Worm (Caenorhabditis elegans) whole organism, young adult: Measurements from ENCODE around the gene R09E10.6.

Experiments
- C06A6.2 ChIP-seq: fragments of 200-800 bp; sonication (Bioruptor generic); conservative IDR thresholded peaks from 2 replicates; pipeline ENCODE4 v1.3.6; 2022; ENCODE audit warnings: missing genetic modification characterization, missing compliant biosample characterization
- D2030.7 ChIP-seq: fragments of 200-800 bp; sonication (Bioruptor generic); IDR thresholded peaks from 2 replicates; pipeline ENCODE4 v1.3.6; 2022; ENCODE audit warnings: missing genetic modification reagents, missing genetic modification characterization, missing compliant biosample characterization
- K11D2.4 ChIP-seq: fragments of 200-800 bp; sonication (Bioruptor generic); IDR thresholded peaks from 2 replicates; pipeline ENCODE4 v1.3.6; 2022; ENCODE audit warnings: missing genetic modification reagents, missing genetic modification characterization, missing compliant biosample characterization
- Y67H2A.10 ChIP-seq: fragments of 200-800 bp; sonication (Bioruptor generic); conservative IDR thresholded peaks from 2 replicates; pipeline ENCODE4 v1.3.6; 2022; ENCODE audit warnings: missing genetic modification reagents, missing genetic modification characterization, missing compliant biosample characterization
- atf-7 ChIP-seq: sonication (generic microtip); optimal IDR thresholded peaks from 2 replicates; lab custom pipeline; 2017; ENCODE audit warnings: mild to moderate bottlenecking, missing genetic modification characterization, missing compliant biosample characterization
- attf-5 ChIP-seq: fragments of 200-800 bp; sonication (Bioruptor generic); optimal IDR thresholded peaks from 2 replicates; lab custom pipeline; 2018; ENCODE audit warnings: mild to moderate bottlenecking, missing genetic modification characterization, missing compliant biosample characterization
- bed-2 ChIP-seq: fragments of 200-800 bp; sonication (Bioruptor generic); IDR thresholded peaks from 2 replicates; pipeline ENCODE4 v1.3.6; 2022; ENCODE audit warnings: missing genetic modification reagents, missing genetic modification characterization, missing compliant biosample characterization
- cebp-1 ChIP-seq, 2 experiments: fragments of 200-800 bp in 1 of 2; sonication (Bioruptor generic) in 1 of 2; sonication (generic microtip) in 1 of 2; IDR thresholded peaks in 1 of 2; optimal IDR thresholded peaks in 1 of 2; 2 replicates each; pipeline versions ENCODE4 v1.3.6 to Lab custom; 2017 to 2022; ENCODE audit warnings: missing compliant biosample characterization in 2 of 2, missing genetic modification characterization in 2 of 2, mild to moderate bottlenecking in 1 of 2, missing genetic modification reagents in 1 of 2, moderate library complexity in 1 of 2
- ceh-58 ChIP-seq: fragments of 200-800 bp; sonication (Bioruptor generic); IDR thresholded peaks from 2 replicates; pipeline ENCODE4 v1.3.6; 2022; ENCODE audit warnings: missing genetic modification characterization, missing compliant biosample characterization
- chd-7 ChIP-seq: sonication (generic microtip); optimal IDR thresholded peaks from 2 replicates; lab custom pipeline; 2016; ENCODE audit warnings: mild to moderate bottlenecking, missing genetic modification characterization, moderate library complexity, missing compliant biosample characterization
- ekl-4 ChIP-seq: fragments of 200-800 bp; sonication (Bioruptor generic); IDR thresholded peaks from 2 replicates; pipeline ENCODE4 v1.3.6; 2022; ENCODE audit warnings: missing genetic modification reagents, missing genetic modification characterization, missing compliant biosample characterization
- ets-4 ChIP-seq: fragments of 200-800 bp; sonication (Bioruptor generic); optimal IDR thresholded peaks from 2 replicates; lab custom pipeline; 2018; ENCODE audit warnings: mild to moderate bottlenecking, missing genetic modification characterization, missing compliant biosample characterization
- him-1 ChIP-seq: sonication (generic microtip); optimal IDR thresholded peaks from 2 replicates; lab custom pipeline; 2016; ENCODE audit warnings: missing genotype, missing genetic modification reagents, missing genetic modification characterization, missing compliant biosample characterization
- hmg-1.2 ChIP-seq: fragments of 200-800 bp; sonication (Bioruptor generic); IDR thresholded peaks from 2 replicates; pipeline ENCODE4 v1.3.6; 2022; ENCODE audit warnings: missing genetic modification reagents, missing genetic modification characterization, missing compliant biosample characterization
- hsf-1 ChIP-seq: fragments of 200-800 bp; sonication (Bioruptor generic); IDR thresholded peaks from 2 replicates; pipeline ENCODE4 v1.3.6; 2022; ENCODE audit warnings: missing genetic modification reagents, missing genetic modification characterization, missing compliant biosample characterization
- lag-1 ChIP-seq: fragments of 200-800 bp; sonication (Bioruptor generic); IDR thresholded peaks from 2 replicates; pipeline ENCODE4 v1.3.6; 2022; ENCODE audit warnings: missing genetic modification reagents, missing genetic modification characterization, missing compliant biosample characterization
- let-526 ChIP-seq: fragments of 200-800 bp; sonication (Bioruptor generic); IDR thresholded peaks from 2 replicates; pipeline ENCODE4 v1.3.6; 2022; ENCODE audit warnings: missing genetic modification reagents, missing genetic modification characterization, missing compliant biosample characterization
- let-607 ChIP-seq, 2 experiments: fragments of 200-800 bp in 1 of 2; sonication (Bioruptor generic) in 1 of 2; sonication (generic microtip) in 1 of 2; optimal IDR thresholded peaks; 2 replicates each; lab custom pipeline; 2016 to 2018; ENCODE audit warnings: mild to moderate bottlenecking in 2 of 2, missing compliant biosample characterization in 2 of 2, missing genetic modification characterization in 2 of 2, moderate library complexity in 2 of 2, missing genotype in 1 of 2
- lin-26 ChIP-seq: fragments of 200-800 bp; sonication (Bioruptor generic); IDR thresholded peaks from 2 replicates; pipeline ENCODE4 v1.3.6; 2022; ENCODE audit warnings: missing genetic modification reagents, missing genetic modification characterization, missing compliant biosample characterization
- lin-40 ChIP-seq: sonication (generic microtip); optimal IDR thresholded peaks from 2 replicates; lab custom pipeline; 2016; ENCODE audit warnings: missing genetic modification characterization, mild to moderate bottlenecking, missing compliant biosample characterization, missing genotype, missing genetic modification reagents
- madf-10 ChIP-seq: sonication (generic microtip); optimal IDR thresholded peaks from 2 replicates; lab custom pipeline; 2016; ENCODE audit warnings: mild to moderate bottlenecking, missing genetic modification characterization, missing compliant biosample characterization
- madf-3 ChIP-seq: fragments of 200-800 bp; sonication (Bioruptor generic); IDR thresholded peaks from 2 replicates; pipeline ENCODE4 v1.3.6; 2022; ENCODE audit warnings: missing genetic modification reagents, missing genetic modification characterization, missing compliant biosample characterization
- madf-8 ChIP-seq: fragments of 200-800 bp; sonication (Bioruptor generic); conservative IDR thresholded peaks from 2 replicates; pipeline ENCODE4 v1.3.6; 2022; ENCODE audit warnings: missing genetic modification reagents, missing genetic modification characterization, missing compliant biosample characterization
- mxl-1 ChIP-seq: sonication (generic microtip); optimal IDR thresholded peaks from 2 replicates; lab custom pipeline; 2016; ENCODE audit warnings: missing genetic modification characterization, missing compliant biosample characterization
- nfya-1 ChIP-seq: sonication (generic microtip); optimal IDR thresholded peaks from 2 replicates; lab custom pipeline; 2017; ENCODE audit warnings: antibody characterized with exemption, missing compliant biosample characterization, missing genetic modification characterization, borderline replicate concordance; ENCODE audit not compliant: insufficient read depth
- nhr-27 ChIP-seq: fragments of 200-800 bp; sonication (Bioruptor generic); optimal IDR thresholded peaks from 2 replicates; lab custom pipeline; 2018; ENCODE audit warnings: mild to moderate bottlenecking, missing genetic modification characterization, moderate library complexity, missing compliant biosample characterization
- nhr-80 ChIP-seq: sonication (generic microtip); optimal IDR thresholded peaks from 2 replicates; lab custom pipeline; 2016; ENCODE audit warnings: missing genetic modification characterization, missing compliant biosample characterization
- rec-8 ChIP-seq, 2 experiments: sonication (generic microtip); optimal IDR thresholded peaks; 2 replicates each; lab custom pipeline; 2016; ENCODE audit warnings: mild to moderate bottlenecking in 2 of 2, missing genetic modification characterization in 2 of 2, missing genetic modification reagents in 2 of 2, missing genotype in 2 of 2, missing biosample characterization in 1 of 2, missing compliant biosample characterization in 1 of 2, moderate library complexity in 1 of 2
- rpc-1 ChIP-seq, 2 experiments: fragments of 150-350 bp in 1 of 2; sonication (generic microtip) in 1 of 2; optimal IDR thresholded peaks; 2 replicates each; lab custom pipeline; 2014 to 2018; ENCODE audit warnings: missing biosample characterization in 1 of 2, missing genetic modification characterization in 1 of 2, missing genetic modification reagents in 1 of 2, missing genotype in 1 of 2
- snpc-1.1 ChIP-seq: sonication (generic microtip); optimal IDR thresholded peaks from 2 replicates; lab custom pipeline; 2017; ENCODE audit warnings: missing genetic modification characterization, mild to moderate bottlenecking, missing compliant biosample characterization, antibody characterized with exemption, moderate library complexity, missing genotype, missing genetic modification reagents; ENCODE audit not compliant: insufficient read depth
- snpc-3.4 ChIP-seq: sonication (generic microtip); optimal IDR thresholded peaks from 2 replicates; lab custom pipeline; 2017; ENCODE audit warnings: missing genetic modification characterization, mild to moderate bottlenecking, missing compliant biosample characterization, antibody characterized with exemption, moderate library complexity, missing genotype, missing genetic modification reagents
- snpc-4 ChIP-seq, 5 experiments: fragments of 150-350 bp in 1 of 5; sonication (generic microtip) in 4 of 5; optimal IDR thresholded peaks; 2 replicates each; lab custom pipeline; 2014 to 2018; ENCODE audit warnings: missing genetic modification characterization in 5 of 5, missing biosample characterization in 3 of 5, antibody characterized with exemption in 2 of 5, mild to moderate bottlenecking in 2 of 5, missing compliant biosample characterization in 2 of 5, missing genotype in 2 of 5, moderate library complexity in 2 of 5, missing genetic modification reagents in 1 of 5
- sptf-2 ChIP-seq: fragments of 200-800 bp; sonication (Bioruptor generic); optimal IDR thresholded peaks from 2 replicates; lab custom pipeline; 2018; ENCODE audit warnings: mild to moderate bottlenecking, missing genetic modification characterization, missing compliant biosample characterization
- tbp1 ChIP-seq: fragments of 200-800 bp; sonication (Bioruptor generic); optimal IDR thresholded peaks from 2 replicates; lab custom pipeline; 2018; ENCODE audit warnings: mild to moderate bottlenecking, missing genetic modification characterization, missing compliant biosample characterization
- unc-130 ChIP-seq: sonication (generic microtip); optimal IDR thresholded peaks from 2 replicates; lab custom pipeline; 2016; ENCODE audit warnings: missing genetic modification reagents, missing genetic modification characterization, missing compliant biosample characterization
- ztf-22 ChIP-seq: fragments of 200-800 bp; sonication (Bioruptor generic); optimal IDR thresholded peaks from 2 replicates; lab custom pipeline; 2018; ENCODE audit warnings: mild to moderate bottlenecking, missing genetic modification characterization, moderate library complexity, missing compliant biosample characterization
- ztf-25 ChIP-seq: fragments of 200-800 bp; sonication (Bioruptor generic); IDR thresholded peaks from 2 replicates; pipeline ENCODE4 v1.3.6; 2022; ENCODE audit warnings: missing genetic modification reagents, missing genetic modification characterization, missing compliant biosample characterization
- ztf-26 ChIP-seq: sonication (generic microtip); optimal IDR thresholded peaks from 2 replicates; lab custom pipeline; 2017; ENCODE audit warnings: missing genetic modification characterization, missing compliant biosample characterization
- ztf-3 ChIP-seq: fragments of 200-800 bp; sonication (Bioruptor generic); optimal IDR thresholded peaks from 2 replicates; lab custom pipeline; 2018; ENCODE audit warnings: mild to moderate bottlenecking, missing genetic modification characterization, missing compliant biosample characterization

Gene R09E10.6

DNA sequence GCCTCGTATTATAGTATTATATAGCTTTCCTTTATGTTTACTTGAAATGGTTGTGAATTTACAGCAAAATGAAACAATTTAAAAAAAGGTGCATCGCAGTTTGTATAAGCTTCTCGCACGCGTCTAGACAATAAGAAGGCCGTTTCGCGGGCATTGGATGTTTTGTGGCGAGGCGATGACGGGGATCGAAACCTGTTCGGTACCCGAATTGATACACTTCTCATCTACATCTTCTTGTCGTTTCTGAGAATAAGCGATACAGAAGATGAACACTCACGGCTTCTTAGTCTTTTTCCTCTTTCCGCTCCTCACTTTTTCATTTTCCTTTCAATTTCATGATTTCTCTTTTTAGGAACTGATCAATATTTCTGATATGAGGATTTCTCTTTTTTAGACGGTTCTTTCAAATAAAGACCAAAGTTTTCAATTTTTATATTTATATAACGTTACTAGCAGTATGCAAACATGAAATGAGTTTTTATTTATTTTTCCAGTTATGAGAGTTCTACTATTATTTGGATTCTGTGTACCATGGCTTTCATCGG lies 48.2 kb downstream of the R09E10.6 start, which contains the start of gene F01G10.10 (continued):
- TF ChIP-seq nhr-27 (tag; lab: Kevin White, UChicago) (no peak), madf-3 (GFP tag; lab: Robert Waterston, UW) (peak; percentile 82; the same call in 1 of the 2 replicates), D2030.7 (GFP tag; lab: Robert Waterston, UW) (peak; percentile 43), let-607 (tag; optimal IDR thresholded peaks at IDR 0.05; lab: Kevin White, UChicago) (peak in 1 of 2 experiments; percentile 26), nfya-1 (no peak), ztf-25 (GFP tag; lab: Robert Waterston, UW) (0 out of 2 replicates have a peak, but pooled peaks have one; percentile 64), ztf-3 (GFP tag; lab: Kevin White, UChicago) (no peak), bed-2 (GFP tag; lab: Robert Waterston, UW) (no peak), C06A6.2 (GFP tag; lab: Robert Waterston, UW) (no peak), ceh-58 (GFP tag; lab: Robert Waterston, UW) (0 out of 2 replicates have a peak, but pooled peaks have one; percentile 71), ets-4 (GFP tag; lab: Kevin White, UChicago) (no peak), mxl-1 (tag; lab: Kevin White, UChicago) (no peak), chd-7 (tag; lab: Kevin White, UChicago) (peak; percentile 46), madf-10 (tag; lab: Kevin White, UChicago) (no peak), rec-8 (tag; optimal IDR thresholded peaks at IDR 0.05; lab: Kevin White, UChicago) (peak in 1 of 2 experiments; percentile 31), madf-8 (GFP tag; lab: Robert Waterston, UW) (no peak), unc-130 (no peak), attf-5 (GFP tag; lab: Kevin White, UChicago) (peak; percentile 3), ztf-22 (GFP tag; lab: Kevin White, UChicago) (peak; percentile 17), cebp-1 (GFP tag; IDR thresholded peaks at IDR 0.05; lab: Robert Waterston, UW) (no peak), cebp-1 (tag; optimal IDR thresholded peaks at IDR 0.05; lab: Kevin White, UChicago) (peak; percentile 8), hmg-1.2 (GFP tag; lab: Robert Waterston, UW) (peak; percentile 47), snpc-1.1 (tag; lab: Kevin White, UChicago) (no peak), sptf-2 (GFP tag; lab: Kevin White, UChicago) (no peak), snpc-4 (GFP tag; optimal IDR thresholded peaks at IDR 0.05; lab: Kevin White, UChicago) (no peak), snpc-4 (tag; optimal IDR thresholded peaks at IDR 0.05; lab: Kevin White, UChicago) (peak in 2 of 4 experiments; percentile 19 to 39), snpc-3.4 (tag; lab: Kevin White, UChicago) (no peak), lin-26 (peak; percentile 56; the same call in 1 of the 2 replicates), lag-1 (GFP tag; lab: Robert Waterston, UW) (no peak), let-526 (no peak), rpc-1 (optimal IDR thresholded peaks at IDR 0.05; lab: Kevin White, UChicago) (no peak), rpc-1 (tag; optimal IDR thresholded peaks at IDR 0.05; lab: Kevin White, UChicago) (no peak), ztf-26 (peak; percentile 7), K11D2.4 (no peak)

- no peak for TF ChIP-seq him-1
- TF ChIP-seq ztf-25 (GFP tag; lab: Robert Waterston, UW): no peak
- TF ChIP-seq hsf-1: peak; percentile 74
- TF ChIP-seq lin-40 (tag; lab: Kevin White, UChicago): no peak
- peak; percentile 26 for TF ChIP-seq ets-4 (GFP tag; lab: Kevin White, UChicago)
- TF ChIP-seq nhr-80 (tag; lab: Kevin White, UChicago): peak; percentile 74
- TF ChIP-seq atf-7 (tag; lab: Kevin White, UChicago): no peak
- TF ChIP-seq tbp1 (GFP tag; lab: Kevin White, UChicago): peak; percentile 10
- no peak for TF ChIP-seq cebp-1 (GFP tag; IDR thresholded peaks at IDR 0.05; lab: Robert Waterston, UW)
- peak; percentile 4 for TF ChIP-seq cebp-1 (tag; optimal IDR thresholded peaks at IDR 0.05; lab: Kevin White, UChicago)
- TF ChIP-seq ztf-3 (GFP tag; lab: Kevin White, UChicago): no peak
- no peak for TF ChIP-seq snpc-4 (GFP tag; optimal IDR thresholded peaks at IDR 0.05; lab: Kevin White, UChicago)
- TF ChIP-seq snpc-4 (tag; optimal IDR thresholded peaks at IDR 0.05; lab: Kevin White, UChicago): no peak
- no peak for TF ChIP-seq Y67H2A.10 (GFP tag; lab: Robert Waterston, UW)
- 0 out of 2 replicates have a peak, but pooled peaks have one; percentile 40 for TF ChIP-seq ekl-4
Measured at ce11 chrIV:10243276-10243675, 50.7 kb downstream of the R09E10.6 start, which contains the start of gene tkt-1. Gene tkt-1, plus strand, starts transcription at chrIV:10243612.
